Worm (Caenorhabditis elegans): ENCODE data around the gene srlf-9.
A peak's percentile ranks its signal among the peaks of the same experiment; 100 is the strongest.

srlf-9 gene

DNA sequence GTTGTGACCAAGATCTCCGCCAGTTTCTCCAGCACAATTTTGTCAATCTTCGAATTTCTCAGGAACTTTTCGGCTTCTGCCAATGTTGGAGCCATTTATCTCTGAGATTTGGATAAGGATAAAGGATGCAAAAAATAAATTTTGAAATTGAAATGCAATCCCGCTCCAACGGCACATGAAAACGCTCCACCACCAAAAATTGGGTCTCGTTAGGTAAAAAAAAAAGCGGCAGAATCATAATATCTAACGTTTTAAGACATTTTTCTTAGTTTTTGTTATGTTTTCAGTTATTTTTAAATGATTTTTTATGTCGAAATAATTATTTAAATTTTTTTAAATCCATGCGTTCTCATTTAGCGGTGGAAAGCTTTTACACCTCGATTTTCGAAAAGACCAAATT, 32.8 kb upstream of the srlf-9 start, which contains the start of gene F45G2.7:
Gene F45G2.7 (minus strand): TSS at position 101 of the 400 bp plus-strand sequence.
- no peak for TF ChIP-seq rbr-2 (tag; optimal IDR thresholded peaks at IDR 0.05)
- TF ChIP-seq lir-3 (tag; optimal IDR thresholded peaks at IDR 0.05) = no peak
- TF ChIP-seq ceh-28 (tag; optimal IDR thresholded peaks at IDR 0.05) = no peak
- no peak for TF ChIP-seq skn-1 (tag; optimal IDR thresholded peaks at IDR 0.05)
- TF ChIP-seq daf-12 (tag; optimal IDR thresholded peaks at IDR 0.05) = no peak

DNA sequence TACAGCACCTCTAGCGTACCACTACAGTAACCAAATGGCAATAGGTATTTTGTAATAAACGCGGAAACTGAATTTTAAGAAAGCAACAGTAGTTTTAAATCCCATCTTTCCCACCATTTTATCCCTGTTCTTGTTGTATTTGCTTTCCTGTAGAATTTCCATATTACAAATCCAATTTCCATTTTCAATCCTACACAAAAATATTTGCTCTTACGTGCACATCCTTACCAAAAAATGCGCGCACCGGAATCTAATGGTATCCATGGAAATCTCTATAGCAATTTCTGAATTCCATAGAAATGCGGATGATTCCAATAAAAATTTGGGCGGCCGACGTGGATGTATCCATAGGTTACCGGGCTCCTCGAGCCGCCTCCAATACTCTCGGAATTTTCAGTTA, 28.6 kb upstream of the srlf-9 start, which contains the start of gene trf-1:
Gene trf-1 (plus strand): TSS at position 301 of the 400 bp plus-strand sequence.
- TF ChIP-seq nhr-10 (tag; optimal IDR thresholded peaks at IDR 0.05) = no peak

DNA sequence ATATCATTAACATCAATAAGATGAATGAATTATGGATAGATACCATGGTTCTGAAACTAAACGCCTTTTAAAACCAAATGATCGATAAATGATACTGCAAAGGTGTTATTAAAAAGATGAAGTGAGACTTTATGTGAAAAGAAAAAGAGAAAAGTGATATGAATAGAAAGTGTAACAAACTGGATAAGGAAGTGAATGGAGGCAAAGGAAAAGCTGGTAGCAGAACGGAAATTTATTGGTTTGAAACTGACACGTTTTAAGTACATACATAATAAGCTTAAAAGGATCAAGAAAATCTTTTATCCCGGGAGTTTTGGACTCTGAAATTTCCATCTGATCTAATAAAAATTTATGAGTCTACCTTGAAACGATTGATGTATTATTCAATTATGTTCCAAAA, 28.1 kb upstream of the srlf-9 start, which contains the start of gene bli-5:
Gene bli-5 (minus strand): TSS at position 101 of the 400 bp plus-strand sequence.
- TF ChIP-seq dmd-6 (GFP tag; IDR thresholded peaks at IDR 0.05) = no peak
- no peak for TF ChIP-seq gei-8 (GFP tag; optimal IDR thresholded peaks at IDR 0.05)
- TF ChIP-seq daf-12 (tag; optimal IDR thresholded peaks at IDR 0.05) = no peak
- no peak for TF ChIP-seq daf-8 (GFP tag; IDR thresholded peaks at IDR 0.05)
- TF ChIP-seq F37D6.2 (tag; optimal IDR thresholded peaks at IDR 0.05) = no peak
- TF ChIP-seq ZK546.5 (tag; optimal IDR thresholded peaks at IDR 0.05) = no peak
- no peak for TF ChIP-seq mxl-2 (GFP tag; conservative IDR thresholded peaks at IDR 0.05)
- no peak for TF ChIP-seq nhr-10 (tag; optimal IDR thresholded peaks at IDR 0.05)
- TF ChIP-seq F44E2.7 (GFP tag; IDR thresholded peaks at IDR 0.05) = no peak
- TF ChIP-seq nhr-111 (GFP tag; optimal IDR thresholded peaks at IDR 0.05) = no peak
- TF ChIP-seq aha-1 (tag) = no peak
- TF ChIP-seq spr-1 (tag; optimal IDR thresholded peaks at IDR 0.05) = no peak
- no peak for TF ChIP-seq mes-2 (tag; optimal IDR thresholded peaks at IDR 0.05; ENCODE audit: poor library complexity, severe bottlenecking)
- TF ChIP-seq ctbp-1 (GFP tag; IDR thresholded peaks at IDR 0.05) = no peak
- TF ChIP-seq ztf-11 (tag; optimal IDR thresholded peaks at IDR 0.05) = no peak
- no peak for TF ChIP-seq zag-1 (tag; optimal IDR thresholded peaks at IDR 0.05)
- no peak for TF ChIP-seq lin-29 (GFP tag; IDR thresholded peaks at IDR 0.05)

DNA sequence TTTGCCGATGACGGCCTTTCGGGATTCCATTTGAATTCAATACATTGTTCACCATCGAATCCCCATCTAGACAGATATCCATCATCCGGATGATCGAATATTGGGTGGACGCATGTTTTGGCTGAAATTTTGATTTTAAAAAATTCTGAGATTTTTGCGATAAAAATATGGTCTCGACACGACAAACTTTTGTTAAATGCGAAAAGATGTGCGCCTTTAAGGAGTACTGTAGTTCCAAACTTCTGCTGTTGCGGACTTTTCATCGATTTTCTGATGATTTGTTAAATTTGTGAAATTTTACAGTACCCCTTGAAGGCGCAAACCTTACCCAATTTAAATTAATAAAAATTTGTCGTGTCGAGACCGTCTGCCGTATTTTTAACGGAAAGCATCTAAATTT, 26.2 kb upstream of the srlf-9 start:
- TF ChIP-seq ceh-20 (GFP tag; IDR thresholded peaks at IDR 0.05) (no peak), mdt-29 (GFP tag; IDR thresholded peaks at IDR 0.05) (no peak), F44E2.7 (GFP tag; IDR thresholded peaks at IDR 0.05) (no peak), unc-62 (GFP tag; optimal IDR thresholded peaks at IDR 0.05 in 1 of 2) (no peak), unc-62 (tag; optimal IDR thresholded peaks at IDR 0.05) (no peak), egl-43 (GFP tag; IDR thresholded peaks at IDR 0.05) (no peak)

DNA sequence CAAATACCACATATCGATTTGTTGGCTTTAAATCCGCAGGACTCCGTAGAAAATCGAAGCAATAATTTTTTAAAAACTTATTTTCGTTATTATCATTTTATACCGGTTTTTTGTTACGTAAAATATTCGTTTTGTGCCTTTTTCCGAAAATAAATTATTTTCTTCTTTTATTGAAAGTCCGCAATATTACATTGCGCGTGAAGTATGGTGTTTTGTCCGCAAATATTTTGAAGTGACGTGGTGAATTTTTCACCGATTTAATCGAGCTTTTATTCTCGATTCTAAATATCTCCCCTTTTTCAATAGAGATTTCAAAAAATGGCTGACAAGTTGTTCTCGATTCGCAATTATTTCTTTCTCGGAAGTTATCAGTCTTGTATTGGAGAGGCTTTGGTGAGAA, 24.5 kb upstream of the srlf-9 start, which contains the start of gene cope-1:
Gene cope-1 (plus strand): TSS at position 229 of the 400 bp plus-strand sequence.
- TF ChIP-seq snpc-1.2 (GFP tag; IDR thresholded peaks at IDR 0.05) (no peak), nhr-77 (tag; optimal IDR thresholded peaks at IDR 0.05) (no peak), unc-130 (GFP tag; optimal IDR thresholded peaks at IDR 0.05) (no peak), nhr-11 (tag; optimal IDR thresholded peaks at IDR 0.05) (no peak), attf-4 (tag; optimal IDR thresholded peaks at IDR 0.05) (no peak), nhr-111 (GFP tag; optimal IDR thresholded peaks at IDR 0.05) (no peak), Y48G9A.11 (GFP tag; IDR thresholded peaks at IDR 0.05) (no peak), T26A8.4 (GFP tag; IDR thresholded peaks at IDR 0.05) (no peak), dpl-1 (GFP tag; optimal IDR thresholded peaks at IDR 0.05) (peak; percentile 51), ztf-7 (tag; optimal IDR thresholded peaks at IDR 0.05) (no peak), dmd-8 (GFP tag; IDR thresholded peaks at IDR 0.05) (no peak), mes-2 (tag; optimal IDR thresholded peaks at IDR 0.05; ENCODE audit: poor library complexity, severe bottlenecking) (peak; percentile 43), nhr-76 (tag; optimal IDR thresholded peaks at IDR 0.05) (no peak), ceh-82 (tag; optimal IDR thresholded peaks at IDR 0.05) (no peak), Y105C5A.15 (GFP tag; IDR thresholded peaks at IDR 0.05) (no peak), daf-12 (tag; optimal IDR thresholded peaks at IDR 0.05) (no peak), Y75B8A.6 (GFP tag; IDR thresholded peaks at IDR 0.05) (no peak), unc-39 (tag; optimal IDR thresholded peaks at IDR 0.05) (no peak), zag-1 (tag; optimal IDR thresholded peaks at IDR 0.05) (no peak), lsy-2 (tag; optimal IDR thresholded peaks at IDR 0.05) (peak in 1 of 2 experiments; percentile 65), unc-62 (GFP tag; optimal IDR thresholded peaks at IDR 0.05 in 1 of 2) (no peak), unc-62 (tag; optimal IDR thresholded peaks at IDR 0.05) (no peak), lin-38 (GFP tag; IDR thresholded peaks at IDR 0.05) (peak; percentile 36)

Data from whole organism, L4 larva.